Fruit fly (Drosophila melanogaster) whole organism, adult: Measurements from ENCODE around the gene Ids.

ENCODE experiments used
- CG11617 ChIP-seq: fragments of 200-800 bp; sonication (Bioruptor generic); optimal IDR thresholded peaks from 2 replicates; lab custom pipeline; 2017; ENCODE audit warnings: mild to moderate bottlenecking, missing biosample characterization, missing genetic modification reagents, missing genetic modification characterization
- CG12768 ChIP-seq: fragments of 200-800 bp; sonication (Bioruptor generic); optimal IDR thresholded peaks from 2 replicates; lab custom pipeline; 2017; ENCODE audit warnings: missing biosample characterization, missing genetic modification characterization, mild to moderate bottlenecking, moderate library complexity, missing genetic modification reagents
- CG14711 ChIP-seq: fragments of 200-800 bp; sonication (Bioruptor generic); optimal IDR thresholded peaks from 2 replicates; lab custom pipeline; 2018; ENCODE audit warnings: missing biosample characterization, mild to moderate bottlenecking, missing genetic modification characterization, moderate library complexity
- CG5204 ChIP-seq: fragments of 200-800 bp; sonication (Bioruptor generic); optimal IDR thresholded peaks from 2 replicates; lab custom pipeline; 2016; ENCODE audit warnings: missing biosample characterization, missing genetic modification characterization
- CG7045 ChIP-seq: fragments of 200-800 bp; sonication (Bioruptor generic); optimal IDR thresholded peaks from 2 replicates; lab custom pipeline; 2017; ENCODE audit warnings: missing biosample characterization, mild to moderate bottlenecking, missing genetic modification characterization
- Clk ChIP-seq: fragments of 200-800 bp; sonication (Bioruptor generic); optimal IDR thresholded peaks from 2 replicates; lab custom pipeline; 2017; ENCODE audit warnings: missing biosample characterization, missing genetic modification characterization
- Hr96 ChIP-seq: fragments of 200-800 bp; sonication (Bioruptor generic); optimal IDR thresholded peaks from 2 replicates; lab custom pipeline; 2016; ENCODE audit warnings: missing biosample characterization, missing genetic modification characterization
- Mnt ChIP-seq: fragments of 200-800 bp; sonication (Bioruptor generic); optimal IDR thresholded peaks from 2 replicates; lab custom pipeline; 2016; ENCODE audit warnings: missing biosample characterization, mild to moderate bottlenecking, missing genetic modification characterization
- bab1 ChIP-seq: fragments of 200-800 bp; sonication (Bioruptor generic); optimal IDR thresholded peaks from 3 replicates; lab custom pipeline; 2019; ENCODE audit warnings: missing biosample characterization, mild to moderate bottlenecking, missing genetic modification characterization, moderate library complexity
- cic ChIP-seq: fragments of 200-800 bp; sonication (Bioruptor generic); optimal IDR thresholded peaks from 2 replicates; lab custom pipeline; 2017; ENCODE audit warnings: missing biosample characterization, mild to moderate bottlenecking, missing genetic modification characterization, moderate library complexity
- cnc ChIP-seq, 2 experiments: fragments of >200 bp; optimal IDR thresholded peaks; 2 replicates each; lab custom pipeline; 2017
- kay ChIP-seq: fragments of 200-800 bp; sonication (Bioruptor generic); peaks from one replicate; lab custom pipeline; 2016; ENCODE audit warnings: missing biosample characterization, missing genetic modification characterization, borderline replicate concordance
- ovo ChIP-seq: fragments of 200-800 bp; sonication (Bioruptor generic); optimal IDR thresholded peaks from 2 replicates; lab custom pipeline; 2016; ENCODE audit warnings: missing biosample characterization, missing genetic modification characterization
- pad ChIP-seq: fragments of 200-800 bp; sonication (Bioruptor generic); optimal IDR thresholded peaks from 3 replicates; lab custom pipeline; 2017; ENCODE audit warnings: missing biosample characterization, missing genetic modification characterization, mild to moderate bottlenecking, moderate library complexity, missing genetic modification reagents

- TF ChIP-seq kay (GFP tag; lab: Kevin White, UChicago) (no peak), pad (GFP tag; lab: Kevin White, UChicago) (no peak), Clk (GFP tag; lab: Kevin White, UChicago) (no peak), CG11617 (no peak), ovo (GFP tag; lab: Kevin White, UChicago) (no peak), Mnt (GFP tag; lab: Kevin White, UChicago) (no peak), Hr96 (GFP tag; lab: Kevin White, UChicago) (no peak), CG5204 (GFP tag; lab: Kevin White, UChicago) (no peak), bab1 (GFP tag; lab: Kevin White, UChicago) (no peak), cic (GFP tag; lab: Kevin White, UChicago) (no peak), cnc (optimal IDR thresholded peaks at IDR 0.05; lab: Kevin White, UChicago) (no peak), CG14711 (tag; lab: Kevin White, UChicago) (no peak), CG12768 (GFP tag; lab: Kevin White, UChicago) (no peak), CG7045 (GFP tag; lab: Kevin White, UChicago) (no peak)
Observed at dm6 chr3L:3393951-3394834, 16.1 kb downstream of the Ids start.
